Fruit fly (Drosophila melanogaster): ENCODE data around the gene CG33920.

dm6 chr3R:31060708-31061625, 16.1 kb upstream of the CG33920 start, which contains the start of gene dco:
- TF ChIP-seq Dll (optimal IDR thresholded peaks at IDR 0.05) (peak; percentile 29), pan (optimal IDR thresholded peaks at IDR 0.05) (no peak), EcR (GFP tag; optimal IDR thresholded peaks at IDR 0.05) (no peak), psq (optimal IDR thresholded peaks at IDR 0.05) (no peak), usp (GFP tag; optimal IDR thresholded peaks at IDR 0.05) (no peak), CG8478 (optimal IDR thresholded peaks at IDR 0.05) (peak; percentile 79)
